Worm (Caenorhabditis elegans) whole organism, L1 larva: ENCODE data around the gene alkb-1.
A peak's percentile ranks its signal among the peaks of the same experiment; 100 is the strongest.

Source experiments
- aha-1 ChIP-seq: fragments of 150-350 bp; optimal IDR thresholded peaks from 2 replicates; lab custom pipeline; 2014; ENCODE audit warnings: missing biosample characterization, missing genetic modification characterization
- ama-1 ChIP-seq: fragments of 150-350 bp; optimal IDR thresholded peaks from 2 replicates; lab custom pipeline; 2014
- blmp-1 ChIP-seq: fragments of 150-350 bp; optimal IDR thresholded peaks from 2 replicates; lab custom pipeline; 2014; ENCODE audit warnings: missing biosample characterization, missing genetic modification characterization
- ceh-63 ChIP-seq: fragments of 200-800 bp; sonication (Bioruptor generic); optimal IDR thresholded peaks from 2 replicates; lab custom pipeline; 2018; ENCODE audit warnings: mild to moderate bottlenecking, missing genetic modification characterization, missing compliant biosample characterization
- ceh-82 ChIP-seq, 3 experiments: fragments of 150-350 bp in 1 of 3; sonication (generic microtip) in 2 of 3; optimal IDR thresholded peaks; 2 replicates each; lab custom pipeline; 2014 to 2017; ENCODE audit warnings: missing biosample characterization in 3 of 3, missing genetic modification characterization in 3 of 3
- ceh-88 ChIP-seq: fragments of 200-800 bp; sonication (Bioruptor generic); IDR thresholded peaks from 2 replicates; pipeline ENCODE4 v1.3.6; 2022; ENCODE audit warnings: missing genetic modification characterization, missing compliant biosample characterization
- dpl-1 ChIP-seq, 3 experiments: fragments of 150-350 bp in 2 of 3; sonication (generic microtip) in 1 of 3; optimal IDR thresholded peaks; 2 replicates each; lab custom pipeline; 2014 to 2017; ENCODE audit warnings: missing biosample characterization in 3 of 3, missing genetic modification characterization in 3 of 3, missing genetic modification reagents in 3 of 3
- efl-1 ChIP-seq, 4 experiments: fragments of 150-350 bp; optimal IDR thresholded peaks in 3 of 4; peaks in 1 of 4; 1 replicate in 1 of 4; 2 replicates in 3 of 4; lab custom pipeline; 2014; ENCODE audit warnings: missing biosample characterization in 2 of 4, missing genetic modification characterization in 2 of 4, missing genetic modification reagents in 2 of 4
- elt-3 ChIP-seq, 6 experiments: fragments of 150-350 bp in 1 of 6; sonication (generic microtip); optimal IDR thresholded peaks; 2 replicates each; lab custom pipeline; 2017 to 2018; ENCODE audit warnings: missing biosample characterization in 6 of 6, missing genetic modification characterization in 6 of 6, inconsistent platforms in 1 of 6
- fos-1 ChIP-seq: fragments of 150-350 bp; optimal IDR thresholded peaks from 2 replicates; lab custom pipeline; 2014; ENCODE audit warnings: missing biosample characterization, missing genetic modification characterization
- grh-1 ChIP-seq: fragments of 200-800 bp; sonication (Bioruptor generic); IDR thresholded peaks from 2 replicates; pipeline ENCODE4 v1.3.6; 2022; ENCODE audit warnings: missing genetic modification reagents, missing genetic modification characterization, missing compliant biosample characterization
- hlh-4 ChIP-seq: sonication (generic microtip); optimal IDR thresholded peaks from 2 replicates; lab custom pipeline; 2016; ENCODE audit warnings: mild to moderate bottlenecking, missing genetic modification characterization, missing compliant biosample characterization
- jun-1 ChIP-seq: fragments of 150-350 bp; optimal IDR thresholded peaks from 2 replicates; lab custom pipeline; 2014; ENCODE audit warnings: missing biosample characterization, missing genetic modification reagents, missing genetic modification characterization
- lin-13 ChIP-seq: fragments of 150-350 bp; optimal IDR thresholded peaks from 2 replicates; lab custom pipeline; 2014; ENCODE audit warnings: missing biosample characterization, missing genetic modification reagents, missing genetic modification characterization
- lin-14 ChIP-seq: fragments of 200-800 bp; sonication (Bioruptor generic); optimal IDR thresholded peaks from 2 replicates; lab custom pipeline; 2018; ENCODE audit warnings: mild to moderate bottlenecking, missing genetic modification characterization, moderate library complexity, missing compliant biosample characterization
- lin-35 ChIP-seq, 2 experiments: fragments of 150-350 bp; optimal IDR thresholded peaks; 2 replicates each; lab custom pipeline; 2014; ENCODE audit warnings: missing biosample characterization in 2 of 2, missing genetic modification characterization in 2 of 2, missing genetic modification reagents in 2 of 2
- mdl-1 ChIP-seq, 2 experiments: fragments of 150-350 bp; optimal IDR thresholded peaks; 2 replicates each; lab custom pipeline; 2014 to 2017; ENCODE audit warnings: missing biosample characterization in 2 of 2, missing genetic modification characterization in 2 of 2, inconsistent platforms in 1 of 2
- mef-2 ChIP-seq: fragments of 150-350 bp; optimal IDR thresholded peaks from 2 replicates; lab custom pipeline; 2014; ENCODE audit warnings: missing biosample characterization, missing genetic modification characterization
- nhr-11 ChIP-seq: fragments of 150-350 bp; optimal IDR thresholded peaks from 2 replicates; lab custom pipeline; 2014; ENCODE audit warnings: missing biosample characterization, missing genetic modification characterization
- nhr-12 ChIP-seq: sonication (generic microtip); optimal IDR thresholded peaks from 2 replicates; lab custom pipeline; 2017; ENCODE audit warnings: missing biosample characterization, missing genetic modification characterization
- nhr-19 ChIP-seq: fragments of 200-800 bp; sonication (Bioruptor generic); conservative IDR thresholded peaks from 2 replicates; pipeline ENCODE4 v1.3.6; 2022; ENCODE audit warnings: missing genetic modification characterization, missing compliant biosample characterization
- nhr-28 ChIP-seq: fragments of 150-350 bp; optimal IDR thresholded peaks from 2 replicates; lab custom pipeline; 2014; ENCODE audit warnings: missing biosample characterization, missing genetic modification characterization
- nhr-85 ChIP-seq: sonication (generic microtip); peaks from one replicate; lab custom pipeline; 2016; ENCODE audit warnings: missing genetic modification characterization, inconsistent platforms, missing compliant biosample characterization
- pax-3 ChIP-seq: fragments of 200-800 bp; sonication (Bioruptor generic); optimal IDR thresholded peaks from 2 replicates; lab custom pipeline; 2018; ENCODE audit warnings: mild to moderate bottlenecking, missing genetic modification characterization, moderate library complexity, missing compliant biosample characterization
- snu-23 ChIP-seq: sonication (generic microtip); optimal IDR thresholded peaks from 2 replicates; lab custom pipeline; 2016; ENCODE audit warnings: missing genetic modification characterization, missing compliant biosample characterization
- sox-4 ChIP-seq: sonication (generic microtip); optimal IDR thresholded peaks from 2 replicates; lab custom pipeline; 2016; ENCODE audit warnings: missing genetic modification characterization, missing compliant biosample characterization
- swsn-7 ChIP-seq: sonication (generic microtip); optimal IDR thresholded peaks from 2 replicates; lab custom pipeline; 2016; ENCODE audit warnings: missing genetic modification characterization, missing compliant biosample characterization
- tbx-2 ChIP-seq: sonication (generic microtip); optimal IDR thresholded peaks from 2 replicates; lab custom pipeline; 2016; ENCODE audit warnings: missing genetic modification characterization, missing compliant biosample characterization
- unc-130 ChIP-seq: fragments of 150-350 bp; optimal IDR thresholded peaks from 2 replicates; lab custom pipeline; 2017; ENCODE audit warnings: missing biosample characterization, missing genetic modification characterization, inconsistent platforms

Gene alkb-1

DNA sequence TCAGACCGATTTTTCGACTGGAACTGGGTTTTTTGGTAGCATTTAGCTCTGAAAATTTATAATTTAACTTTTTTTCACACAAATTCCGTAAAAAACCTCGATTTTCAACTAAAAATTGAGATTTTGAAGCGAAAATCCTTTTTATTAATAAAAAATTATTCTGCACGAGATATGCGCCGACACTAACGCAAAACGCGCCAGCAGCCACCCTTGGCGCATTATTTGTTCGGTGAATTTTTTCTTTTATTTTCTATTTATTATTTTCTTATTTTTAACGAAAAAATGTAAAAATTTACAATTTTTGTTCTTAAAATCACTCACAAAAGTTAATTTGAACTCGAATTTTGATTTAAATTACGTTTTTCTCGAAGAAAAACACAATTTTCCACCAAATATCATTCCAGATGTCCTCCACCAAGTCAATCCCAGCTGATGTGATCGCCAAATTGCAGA, 10.0 kb upstream of the alkb-1 start, which contains the start of gene Y51H7C.7 (continued):
- TF ChIP-seq nhr-11 (tag; lab: Kevin White, UChicago) (peak; percentile 10), mdl-1 (tag; optimal IDR thresholded peaks at IDR 0.05; lab: Kevin White, UChicago) (peak in 1 of 2 experiments; percentile 31), tbx-2 (tag; lab: Kevin White, UChicago) (peak; percentile 74), unc-130 (tag; lab: Kevin White, UChicago) (peak; percentile 58), ama-1 (no peak), jun-1 (tag; lab: Kevin White, UChicago) (no peak), fos-1 (tag; lab: Kevin White, UChicago) (peak; percentile 22), nhr-19 (GFP tag; lab: Robert Waterston, UW) (peak; percentile 65)

DNA sequence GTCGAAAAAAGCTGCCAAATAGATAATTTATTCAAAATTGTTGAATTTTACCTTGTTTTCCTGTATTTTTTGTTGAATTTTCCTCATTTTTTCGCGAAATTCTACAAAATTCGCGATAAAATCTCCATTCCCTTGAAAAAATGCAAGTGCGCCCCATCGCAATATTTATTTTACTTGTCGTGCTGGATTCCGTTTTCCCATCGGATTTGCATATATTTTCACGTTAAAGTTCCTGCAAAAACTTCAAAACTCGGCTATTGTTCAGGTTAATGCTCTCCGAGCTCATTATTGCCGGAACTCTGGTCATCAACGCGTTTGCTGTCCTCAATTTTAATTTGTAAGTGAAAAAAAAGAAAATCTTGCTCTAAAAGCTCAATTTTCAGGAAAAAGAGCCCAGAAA, 9.2 kb upstream of the alkb-1 start, which contains the start of the genes Y51H7C.41 and cogc-4:
Gene Y51H7C.41 (plus strand): TSS at position 266 of the 400 bp plus-strand sequence.
Gene cogc-4 (plus strand): TSS at position 386 of the 400 bp plus-strand sequence.
- TF ChIP-seq lin-14 (GFP tag; lab: Kevin White, UChicago) = no peak
- TF ChIP-seq dpl-1 (GFP tag; optimal IDR thresholded peaks at IDR 0.05; lab: Kevin White, UChicago) = peak in 1 of 3 experiments; percentile 19
- no peak for TF ChIP-seq efl-1 (optimal IDR thresholded peaks at IDR 0.05; lab: Kevin White, UChicago)
- TF ChIP-seq efl-1 (GFP tag; optimal IDR thresholded peaks at IDR 0.05 in 1 of 2; lab: Kevin White, UChicago) = peak in 1 of 2 experiments; percentile 90

DNA sequence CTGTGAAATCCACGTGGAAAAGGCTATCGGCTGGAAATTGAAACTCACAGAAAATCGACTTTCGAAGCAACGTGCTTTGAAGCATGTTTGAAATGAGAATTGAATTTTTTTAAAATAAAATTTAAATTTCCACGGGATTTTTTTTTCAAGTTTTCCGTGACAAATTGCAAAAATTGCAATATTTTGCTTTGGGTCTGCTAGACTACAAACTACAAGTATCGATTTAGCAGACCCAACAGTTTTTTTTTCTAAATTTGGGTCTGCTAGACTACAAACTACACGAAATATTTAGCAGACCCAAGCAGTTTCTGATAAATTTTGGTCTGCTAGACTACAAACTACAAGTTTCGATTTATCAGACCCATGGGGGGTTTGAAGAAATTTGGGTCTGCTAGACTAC, 837 bp upstream of the alkb-1 start, which contains the start of gene Y51H7C.9:
Gene Y51H7C.9 (minus strand): TSS at position 101 of the 400 bp plus-strand sequence.
- TF ChIP-seq lin-13 = no peak
- TF ChIP-seq blmp-1 (tag; lab: Kevin White, UChicago) = no peak
- TF ChIP-seq nhr-12 (tag; lab: Kevin White, UChicago) = no peak
- no peak for TF ChIP-seq pax-3
- TF ChIP-seq, all 84 proteins: peak for 0

DNA sequence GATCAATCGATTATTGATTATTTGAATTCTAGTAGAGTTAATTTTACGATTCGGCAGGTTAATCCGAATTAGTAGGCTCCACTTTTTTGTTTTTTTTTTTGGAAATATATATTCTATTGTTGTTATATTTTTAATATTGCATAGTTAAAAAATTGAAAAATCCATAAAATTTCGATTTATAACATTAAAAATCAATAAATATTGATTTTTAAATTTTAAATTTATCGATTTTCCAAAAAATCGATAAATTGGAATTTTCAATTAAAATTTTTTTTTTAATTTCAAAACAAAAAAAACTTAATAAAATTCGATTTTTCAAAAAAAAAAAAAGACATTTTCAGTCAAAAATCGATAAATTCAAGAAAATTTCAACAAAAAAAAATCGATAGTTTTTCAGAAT, 7.8 kb downstream of the alkb-1 start:
- TF ChIP-seq ceh-63 (GFP tag; lab: Kevin White, UChicago) (no peak), efl-1 (optimal IDR thresholded peaks at IDR 0.05; lab: Kevin White, UChicago) (no peak), efl-1 (GFP tag; optimal IDR thresholded peaks at IDR 0.05 in 1 of 2; lab: Kevin White, UChicago) (peak in 1 of 2 experiments; percentile 86)

DNA sequence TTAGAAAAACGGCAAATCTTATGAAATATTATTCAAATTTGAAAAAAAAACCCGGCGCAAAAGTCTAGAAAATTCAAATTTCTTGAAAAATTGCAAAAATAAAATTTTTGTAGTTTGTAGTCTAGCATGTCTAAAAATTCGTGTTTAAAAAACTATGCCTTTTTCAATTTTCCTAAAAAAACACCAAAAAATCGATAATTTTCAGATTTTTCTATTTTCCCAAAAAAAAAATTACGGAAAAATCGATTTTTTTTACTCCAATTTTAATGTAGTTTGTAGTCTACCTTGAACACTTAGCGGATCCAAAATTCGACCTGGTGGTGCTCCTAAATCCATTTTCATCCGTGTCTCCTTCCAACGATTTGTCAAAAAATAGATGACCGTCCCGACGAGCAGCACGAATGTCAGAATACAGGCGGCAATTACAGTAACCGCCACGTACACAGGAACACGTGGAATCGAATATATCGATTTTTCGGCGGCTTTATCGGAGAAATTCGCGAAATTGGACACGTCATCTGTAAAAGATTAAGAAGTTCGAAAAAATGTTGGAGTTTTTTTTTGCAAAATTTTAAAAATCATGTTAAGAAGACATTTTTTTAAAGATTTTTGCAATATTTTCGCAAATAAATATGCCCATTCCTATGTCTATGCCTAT, 8.7 kb downstream of the alkb-1 start:
- TF ChIP-seq lin-35 (GFP tag; optimal IDR thresholded peaks at IDR 0.05; lab: Kevin White, UChicago) (no peak), nhr-12 (tag; lab: Kevin White, UChicago) (no peak), swsn-7 (tag; lab: Kevin White, UChicago) (no peak), hlh-4 (tag; lab: Kevin White, UChicago) (no peak), sox-4 (tag; lab: Kevin White, UChicago) (no peak), nhr-28 (tag; lab: Kevin White, UChicago) (no peak), ceh-88 (GFP tag; lab: Robert Waterston, UW) (no peak), snu-23 (GFP tag; lab: Kevin White, UChicago) (no peak), grh-1 (GFP tag; lab: Robert Waterston, UW) (no peak), nhr-85 (no peak), mef-2 (tag; lab: Kevin White, UChicago) (no peak)

DNA sequence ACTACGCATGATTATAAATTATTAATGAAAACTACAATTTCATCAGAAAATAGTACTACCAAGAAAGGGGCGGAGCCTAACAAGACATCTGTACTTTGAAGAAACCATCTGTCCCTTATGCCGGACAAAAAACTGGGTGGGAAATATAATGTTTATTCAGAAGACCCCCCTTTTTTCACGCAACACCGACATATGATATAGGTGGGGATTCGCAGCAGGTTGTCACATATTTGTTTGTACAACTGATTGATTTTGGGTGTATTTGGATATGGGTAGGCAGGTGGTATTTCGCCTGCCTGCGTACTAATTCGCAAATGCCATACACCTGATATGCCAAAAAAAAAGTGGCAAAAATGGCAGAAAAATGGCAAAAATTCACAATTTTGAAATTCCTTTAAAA, 11.5 kb downstream of the alkb-1 start, which contains the start of gene Y51H7C.10:
Gene Y51H7C.10 (minus strand): TSS at position 101 of the 400 bp plus-strand sequence.
- no peak for TF ChIP-seq lin-14 (GFP tag; lab: Kevin White, UChicago)
- TF ChIP-seq snu-23 (GFP tag; lab: Kevin White, UChicago) = no peak
- no peak for TF ChIP-seq efl-1 (optimal IDR thresholded peaks at IDR 0.05; lab: Kevin White, UChicago)
- peak in 1 of 2 experiments; percentile 33 for TF ChIP-seq efl-1 (GFP tag; optimal IDR thresholded peaks at IDR 0.05 in 1 of 2; lab: Kevin White, UChicago)
- no peak for TF ChIP-seq elt-3 (tag; optimal IDR thresholded peaks at IDR 0.05; lab: Kevin White, UChicago)
- no peak for TF ChIP-seq fos-1 (tag; lab: Kevin White, UChicago)
- TF ChIP-seq aha-1 (tag; lab: Kevin White, UChicago) = no peak
- no peak for TF ChIP-seq ceh-82 (tag; optimal IDR thresholded peaks at IDR 0.05; lab: Kevin White, UChicago)
